Worm (Caenorhabditis elegans) whole organism, L3 larva: ENCODE results near the gene Y57G11C.51.
"Not testable (repeated sequence)": the region's sequence is repeated elsewhere in the genome, so short reads cannot be mapped to it uniquely, and the experiment has no call there.

ENCODE experiments used
- R02D3.7 ChIP-seq: fragments of 150-350 bp; optimal IDR thresholded peaks from 2 replicates; lab custom pipeline; 2014; ENCODE audit warnings: missing biosample characterization, missing genetic modification characterization
- aly-2 ChIP-seq: fragments of 150-350 bp; optimal IDR thresholded peaks from 2 replicates; lab custom pipeline; 2014; ENCODE audit warnings: missing biosample characterization, missing genetic modification characterization
- ama-1 ChIP-seq: fragments of 150-350 bp; optimal IDR thresholded peaks from 2 replicates; lab custom pipeline; 2018
- ceh-82 ChIP-seq: fragments of 150-350 bp; optimal IDR thresholded peaks from 2 replicates; lab custom pipeline; 2014; ENCODE audit warnings: missing biosample characterization, missing genetic modification characterization
- ceh-9 ChIP-seq: sonication (generic microtip); optimal IDR thresholded peaks from 2 replicates; lab custom pipeline; 2018; ENCODE audit warnings: missing biosample characterization, missing genetic modification characterization
- daf-12 ChIP-seq: fragments of 150-350 bp; optimal IDR thresholded peaks from 2 replicates; lab custom pipeline; 2014; ENCODE audit warnings: missing biosample characterization, missing genetic modification reagents, missing genetic modification characterization
- egl-27 ChIP-seq: sonication (generic microtip); optimal IDR thresholded peaks from 4 replicates; lab custom pipeline; 2017; ENCODE audit warnings: missing biosample characterization, missing genetic modification reagents, missing genetic modification characterization
- egl-5 ChIP-seq: fragments of 150-350 bp; optimal IDR thresholded peaks from 2 replicates; lab custom pipeline; 2017; ENCODE audit warnings: missing biosample characterization, missing genetic modification reagents, missing genetic modification characterization, inconsistent platforms
- elt-1 ChIP-seq: fragments of 150-350 bp; optimal IDR thresholded peaks from 2 replicates; lab custom pipeline; 2014; ENCODE audit warnings: missing biosample characterization, missing genetic modification characterization
- elt-2 ChIP-seq: sonication (generic microtip); optimal IDR thresholded peaks from 2 replicates; lab custom pipeline; 2016; ENCODE audit warnings: missing genetic modification reagents, mild to moderate bottlenecking, missing genetic modification characterization, missing compliant biosample characterization
- elt-3 ChIP-seq, 3 experiments: fragments of 150-350 bp in 1 of 3; sonication (generic microtip) in 2 of 3; optimal IDR thresholded peaks; 2 replicates in 2 of 3; 4 replicates in 1 of 3; lab custom pipeline; 2014 to 2017; ENCODE audit warnings: missing biosample characterization in 3 of 3, missing genetic modification characterization in 3 of 3
- eor-1 ChIP-seq, 2 experiments: fragments of 150-350 bp; optimal IDR thresholded peaks; 2 replicates each; lab custom pipeline; 2014 to 2018; ENCODE audit warnings: missing biosample characterization in 2 of 2, missing genetic modification characterization in 2 of 2
- fkh-10 ChIP-seq: sonication (generic microtip); optimal IDR thresholded peaks from 2 replicates; lab custom pipeline; 2017; ENCODE audit warnings: missing biosample characterization, missing genetic modification reagents, missing genetic modification characterization
- fkh-2 ChIP-seq: fragments of 150-350 bp; optimal IDR thresholded peaks from 2 replicates; lab custom pipeline; 2014; ENCODE audit warnings: missing biosample characterization, missing genetic modification reagents, missing genetic modification characterization
- fos-1 ChIP-seq: fragments of 150-350 bp; optimal IDR thresholded peaks from 2 replicates; lab custom pipeline; 2014; ENCODE audit warnings: missing biosample characterization, missing genetic modification characterization
- jun-1 ChIP-seq: fragments of 150-350 bp; optimal IDR thresholded peaks from 2 replicates; lab custom pipeline; 2014; ENCODE audit warnings: missing biosample characterization, missing genetic modification reagents, missing genetic modification characterization
- lin-15B ChIP-seq: fragments of 150-350 bp; optimal IDR thresholded peaks from 2 replicates; lab custom pipeline; 2014; ENCODE audit warnings: missing biosample characterization, missing genetic modification characterization
- lin-39 ChIP-seq: fragments of 150-350 bp; optimal IDR thresholded peaks from 2 replicates; lab custom pipeline; 2018; ENCODE audit warnings: missing biosample characterization, missing genetic modification reagents, missing genetic modification characterization
- nfya-1 ChIP-seq: sonication (generic microtip); optimal IDR thresholded peaks from 2 replicates; lab custom pipeline; 2017; ENCODE audit warnings: missing genetic modification characterization, mild to moderate bottlenecking, missing compliant biosample characterization, antibody characterized with exemption, moderate library complexity; ENCODE audit not compliant: insufficient read depth
- nhr-12 ChIP-seq: fragments of 150-350 bp; optimal IDR thresholded peaks from 2 replicates; lab custom pipeline; 2014; ENCODE audit warnings: missing biosample characterization, missing genetic modification characterization
- nhr-23 ChIP-seq: fragments of 150-350 bp; optimal IDR thresholded peaks from 2 replicates; lab custom pipeline; 2014; ENCODE audit warnings: missing biosample characterization, missing genetic modification reagents, missing genetic modification characterization
- nhr-28 ChIP-seq: fragments of 150-350 bp; optimal IDR thresholded peaks from 2 replicates; lab custom pipeline; 2014; ENCODE audit warnings: missing biosample characterization, missing genetic modification characterization
- nhr-43 ChIP-seq: sonication (generic microtip); optimal IDR thresholded peaks from 2 replicates; lab custom pipeline; 2016; ENCODE audit warnings: mild to moderate bottlenecking, missing genetic modification characterization, missing compliant biosample characterization; ENCODE audit not compliant: poor library complexity, severe bottlenecking
- nhr-67 ChIP-seq: fragments of 150-350 bp; optimal IDR thresholded peaks from 2 replicates; lab custom pipeline; 2014; ENCODE audit warnings: missing biosample characterization, missing genetic modification characterization
- nhr-76 ChIP-seq: fragments of 150-350 bp; sonication (generic microtip); optimal IDR thresholded peaks from 5 replicates; lab custom pipeline; 2014; ENCODE audit warnings: missing biosample characterization, missing genetic modification characterization
- nhr-77 ChIP-seq: fragments of 150-350 bp; optimal IDR thresholded peaks from 2 replicates; lab custom pipeline; 2014; ENCODE audit warnings: missing biosample characterization, missing genetic modification characterization
- pqm-1 ChIP-seq: fragments of 150-350 bp; optimal IDR thresholded peaks from 2 replicates; lab custom pipeline; 2017; ENCODE audit warnings: missing biosample characterization, missing genetic modification characterization, inconsistent platforms
- skn-1 ChIP-seq: fragments of 150-350 bp; optimal IDR thresholded peaks from 2 replicates; lab custom pipeline; 2014; ENCODE audit warnings: missing biosample characterization, missing genetic modification characterization
- snpc-4 ChIP-seq: fragments of 150-350 bp; optimal IDR thresholded peaks from 2 replicates; lab custom pipeline; 2014; ENCODE audit warnings: missing biosample characterization, missing genetic modification characterization
- tbx-2 ChIP-seq: sonication (generic microtip); optimal IDR thresholded peaks from 2 replicates; lab custom pipeline; 2016; ENCODE audit warnings: mild to moderate bottlenecking, missing genetic modification characterization, missing compliant biosample characterization
- unc-39 ChIP-seq: sonication (generic microtip); optimal IDR thresholded peaks from 4 replicates; lab custom pipeline; 2017; ENCODE audit warnings: missing biosample characterization, missing genetic modification characterization
- unc-62 ChIP-seq: fragments of 150-350 bp; sonication (generic microtip); optimal IDR thresholded peaks from 4 replicates; lab custom pipeline; 2014; ENCODE audit warnings: missing biosample characterization, missing genetic modification reagents, missing genetic modification characterization
- zag-1 ChIP-seq: fragments of 150-350 bp; optimal IDR thresholded peaks from 2 replicates; lab custom pipeline; 2014; ENCODE audit warnings: missing biosample characterization, missing genetic modification characterization
- ztf-11 ChIP-seq: fragments of 150-350 bp; optimal IDR thresholded peaks from 2 replicates; lab custom pipeline; 2014; ENCODE audit warnings: missing biosample characterization, missing genetic modification characterization
- ztf-4 ChIP-seq: fragments of 150-350 bp; optimal IDR thresholded peaks from 2 replicates; lab custom pipeline; 2014; ENCODE audit warnings: missing biosample characterization, missing genetic modification characterization

The Y57G11C.51 gene

ce11 chrIV:14774454-14774853, at the start of gene Y57G11C.51:
TSS of gene Y57G11C.51 (minus strand) at chrIV:14774554.
- not testable (repeated sequence) for TF ChIP-seq ztf-11; daf-12 (tag; lab: Kevin White, UChicago); nhr-12 (tag; lab: Kevin White, UChicago)
- TF ChIP-seq, all 47 proteins: peak for 0; not testable (repeated sequence) for 47

ce11 chrIV:14822267-14822666, 47.9 kb upstream of the Y57G11C.51 start:
- TF ChIP-seq ceh-82 (tag; lab: Kevin White, UChicago) (peak; percentile 3), ama-1 (lab: Kevin White, UChicago) (peak; percentile 62), skn-1 (tag; lab: Kevin White, UChicago) (peak; percentile 9), elt-2 (tag; lab: Kevin White, UChicago) (no peak), snpc-4 (tag; lab: Kevin White, UChicago) (no peak), lin-15B (tag; lab: Kevin White, UChicago) (no peak), pqm-1 (peak; percentile 14), nhr-43 (tag; lab: Kevin White, UChicago) (peak; percentile 50)

- TF ChIP-seq fos-1 (tag; lab: Kevin White, UChicago) (no peak), daf-12 (tag; lab: Kevin White, UChicago) (no peak), lin-15B (tag; lab: Kevin White, UChicago) (no peak), unc-39 (tag; lab: Kevin White, UChicago) (no peak), nhr-23 (no peak), ceh-9 (no peak), ama-1 (lab: Kevin White, UChicago) (no peak)
- TF ChIP-seq, all 47 proteins: peak for 0
Observed at ce11 chrIV:14816288-14816687, 41.9 kb upstream of the Y57G11C.51 start, which contains the start of gene Y57G11C.46. TSS of gene Y57G11C.46 (minus strand) at chrIV:14816388.

ce11 chrIV:14806903-14807302, 32.5 kb upstream of the Y57G11C.51 start, which contains the start of gene oig-5:
TSS of gene oig-5 (plus strand) at chrIV:14807203.
- TF ChIP-seq lin-39 (peak; percentile 3), tbx-2 (no peak)

- no peak for TF ChIP-seq jun-1
- TF ChIP-seq fkh-2 (tag; lab: Kevin White, UChicago), result no peak
- TF ChIP-seq snpc-4 (tag; lab: Kevin White, UChicago), result no peak
- TF ChIP-seq zag-1, result no peak
- no peak for TF ChIP-seq nhr-76 (tag; lab: Kevin White, UChicago)
- TF ChIP-seq nhr-28 (tag; lab: Kevin White, UChicago), result no peak
Observed at ce11 chrIV:14802316-14802715, 28.0 kb upstream of the Y57G11C.51 start, which contains the start of gene Y57G11C.1142. TSS of gene Y57G11C.1142 (plus strand) at chrIV:14802616.

- TF ChIP-seq nfya-1 (tag; lab: Kevin White, UChicago), result peak; percentile 57
- no peak for TF ChIP-seq egl-27 (tag; lab: Kevin White, UChicago)
Observed at ce11 chrIV:14800931-14801330, 26.6 kb upstream of the Y57G11C.51 start.

- no peak for TF ChIP-seq elt-3 (tag; optimal IDR thresholded peaks at IDR 0.05; lab: Kevin White, UChicago)
- TF ChIP-seq unc-39 (tag; lab: Kevin White, UChicago), result no peak
- TF ChIP-seq zag-1, result no peak
- no peak for TF ChIP-seq nhr-23
- no peak for TF ChIP-seq fos-1 (tag; lab: Kevin White, UChicago)
- no peak for TF ChIP-seq pqm-1
- TF ChIP-seq nhr-67, result no peak
- TF ChIP-seq R02D3.7 (tag; lab: Kevin White, UChicago), result no peak
- TF ChIP-seq nhr-28 (tag; lab: Kevin White, UChicago), result no peak
- TF ChIP-seq nhr-77, result no peak
- TF ChIP-seq, all 47 proteins: peak for 0
Observed at ce11 chrIV:14799186-14799585, 24.8 kb upstream of the Y57G11C.51 start, which contains the start of gene Y57G11C.14. TSS of gene Y57G11C.14 (plus strand) at chrIV:14799311.

ce11 chrIV:14797849-14798248, 23.5 kb upstream of the Y57G11C.51 start, which contains the start of gene arl-8:
TSS of gene arl-8 (plus strand) at chrIV:14798149.
- TF ChIP-seq fkh-10 (no peak), pqm-1 (no peak), ztf-4 (no peak), elt-1 (tag; lab: Kevin White, UChicago) (no peak), zag-1 (no peak), daf-12 (tag; lab: Kevin White, UChicago) (no peak), ama-1 (lab: Kevin White, UChicago) (no peak), aly-2 (no peak), egl-27 (tag; lab: Kevin White, UChicago) (no peak), unc-62 (GFP tag; lab: Kevin White, UChicago) (no peak), fkh-2 (tag; lab: Kevin White, UChicago) (no peak), egl-5 (tag; lab: Kevin White, UChicago) (no peak), ztf-11 (no peak), eor-1 (tag; optimal IDR thresholded peaks at IDR 0.05; lab: Kevin White, UChicago) (no peak)
